Fruit fly (Drosophila melanogaster) S2 (cell line): ENCODE results near the gene CG10738.

ENCODE experiments used
- CG8478 ChIP-seq: fragments of >200 bp; optimal IDR thresholded peaks from 2 replicates; lab custom pipeline; 2018
- CTCF ChIP-seq, 2 experiments: fragments of >200 bp; optimal IDR thresholded peaks; 2 replicates each; lab custom pipeline; 2018

DNA sequence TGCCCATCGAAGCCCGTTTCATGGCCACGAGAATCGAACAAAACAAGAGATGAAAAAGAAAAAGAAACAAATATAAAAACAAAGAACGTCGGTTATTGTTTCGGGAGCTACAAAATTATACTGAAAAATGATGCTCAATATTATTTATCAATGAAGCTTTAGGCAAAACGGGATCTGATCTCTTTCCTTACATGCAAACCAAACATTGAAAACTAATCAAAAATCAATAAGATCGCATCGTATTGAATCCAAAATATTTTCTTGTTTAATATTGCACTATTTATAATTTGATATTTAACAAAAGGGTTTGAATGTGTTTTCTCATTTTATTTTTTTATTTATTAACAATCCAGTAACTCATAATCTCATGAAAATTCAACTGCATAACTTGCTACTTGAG is 25.0 kb upstream of the CG10738 start, which contains the start of gene CG14106:
- TF ChIP-seq CG8478 (lab: Kevin White, UChicago), result no peak
- no peak for TF ChIP-seq CTCF (optimal IDR thresholded peaks at IDR 0.05; lab: Kevin White, UChicago)
